Worm (Caenorhabditis elegans): Measurements from ENCODE around the gene Y45G12B.3.

Y45G12B.3 gene

DNA sequence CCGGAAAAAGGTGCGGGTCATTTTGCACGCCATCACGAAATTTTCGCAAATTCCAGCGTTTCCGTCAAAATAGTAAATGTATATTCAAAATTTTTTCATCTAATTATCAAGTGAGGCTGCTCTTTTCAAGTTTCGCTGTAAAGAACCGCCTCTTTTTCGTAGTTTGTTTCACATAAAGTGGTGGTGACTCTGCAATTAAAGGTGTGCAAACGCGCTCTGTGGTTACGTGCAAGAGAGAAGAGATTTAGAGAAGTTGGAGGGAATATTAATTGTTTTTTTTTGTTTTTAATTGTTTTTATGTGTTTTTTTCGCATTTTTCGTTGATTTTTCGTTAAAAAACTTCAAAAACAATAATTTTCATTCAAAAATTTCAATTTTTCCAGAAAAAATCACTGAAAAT is 23.5 kb downstream of the Y45G12B.3 start, which contains the start of gene W02G9.3 (continued):
- TF ChIP-seq C04F5.9 (tag; optimal IDR thresholded peaks at IDR 0.05) = no peak
- peak; percentile 47 for TF ChIP-seq jun-1 (tag; optimal IDR thresholded peaks at IDR 0.05)
- peak; percentile 86 to 94 for TF ChIP-seq efl-1 (optimal IDR thresholded peaks at IDR 0.05)
- TF ChIP-seq efl-1 (GFP tag; optimal IDR thresholded peaks at IDR 0.05 in 1 of 2) = peak; percentile 90 to 99
- peak; percentile 33 for TF ChIP-seq ceh-8 (GFP tag; optimal IDR thresholded peaks at IDR 0.05)
- peak; percentile 69 for TF ChIP-seq irx-1 (tag; optimal IDR thresholded peaks at IDR 0.05)
- TF ChIP-seq xbp-1 (tag; optimal IDR thresholded peaks at IDR 0.05) = peak; percentile 78
- TF ChIP-seq lin-35 (GFP tag; optimal IDR thresholded peaks at IDR 0.05) = peak; percentile 87 to 95
- no peak for TF ChIP-seq nhr-12 (tag; optimal IDR thresholded peaks at IDR 0.05)
- peak; percentile 45 for TF ChIP-seq F16B12.6 (tag; optimal IDR thresholded peaks at IDR 0.05)
- TF ChIP-seq nhr-11 (tag; optimal IDR thresholded peaks at IDR 0.05) = peak; percentile 82
- peak; percentile 74 for TF ChIP-seq unc-130 (tag; optimal IDR thresholded peaks at IDR 0.05)
- no peak for TF ChIP-seq pqm-1 (tag; optimal IDR thresholded peaks at IDR 0.05)
- peak; percentile 40 for TF ChIP-seq ztf-4 (tag; optimal IDR thresholded peaks at IDR 0.05)
- TF ChIP-seq aly-2 (tag; optimal IDR thresholded peaks at IDR 0.05) = peak; percentile 63
- TF ChIP-seq lin-14 (GFP tag; optimal IDR thresholded peaks at IDR 0.05) = peak; percentile 85
- TF ChIP-seq swsn-7 (tag; optimal IDR thresholded peaks at IDR 0.05) = peak; percentile 80
- peak; percentile 56 for TF ChIP-seq sox-4 (tag; optimal IDR thresholded peaks at IDR 0.05)
- peak; percentile 87 to 91 for TF ChIP-seq lsy-2 (tag; optimal IDR thresholded peaks at IDR 0.05)

DNA sequence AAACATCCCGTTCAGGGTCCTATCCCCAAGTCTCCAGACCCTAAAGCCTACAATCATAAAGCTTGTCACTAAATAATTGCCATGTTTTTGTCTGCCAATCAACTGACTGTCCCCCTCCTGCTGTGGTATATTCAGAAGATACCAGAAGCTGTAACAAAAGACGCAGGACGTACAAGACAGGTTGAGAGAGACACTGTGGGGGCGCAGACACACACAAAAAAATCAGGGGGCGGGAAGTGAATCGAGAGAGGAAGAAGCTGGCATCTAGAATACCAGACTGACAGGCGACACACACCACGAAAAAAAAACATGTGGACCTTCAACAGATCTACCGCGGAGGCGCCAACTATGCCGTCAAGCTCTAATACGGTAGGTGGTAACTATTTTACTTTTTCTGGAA is 24.9 kb downstream of the Y45G12B.3 start, which contains the start of gene kel-8:
TSS of gene kel-8 (plus strand) at position 301 of the 400 bp plus-strand sequence.
- TF ChIP-seq efl-1 (optimal IDR thresholded peaks at IDR 0.05) (no peak), efl-1 (GFP tag; optimal IDR thresholded peaks at IDR 0.05 in 1 of 2) (peak in 1 of 2 experiments; percentile 50), nhr-84 (tag; optimal IDR thresholded peaks at IDR 0.05) (no peak), lin-35 (GFP tag; optimal IDR thresholded peaks at IDR 0.05) (no peak)

DNA sequence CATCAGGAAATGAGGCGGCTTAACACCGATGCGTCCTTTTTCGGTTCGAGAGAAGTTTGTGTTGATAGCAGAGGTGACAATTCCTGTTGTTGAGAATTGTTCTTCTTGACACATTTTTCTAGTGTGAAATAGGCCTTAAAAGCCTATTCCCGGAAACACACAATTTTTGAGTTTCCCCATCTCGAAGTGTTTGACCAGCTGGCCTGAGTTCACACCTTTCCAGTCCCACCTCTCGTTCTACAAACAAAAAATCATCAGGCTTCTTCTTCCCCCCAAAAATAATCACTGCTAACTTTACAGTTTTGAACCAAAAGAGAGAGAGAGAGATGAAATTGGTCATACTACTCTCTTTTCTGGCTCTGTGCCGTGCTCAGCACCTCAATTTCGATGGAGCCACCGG is 29.5 kb downstream of the Y45G12B.3 start, which contains the start of gene W02G9.4:
TSS of gene W02G9.4 (plus strand) at position 301 of the 400 bp plus-strand sequence.
- no peak for TF ChIP-seq mab-9 (GFP tag; IDR thresholded peaks at IDR 0.05)
- no peak for TF ChIP-seq ces-1 (GFP tag; optimal IDR thresholded peaks at IDR 0.05)
- TF ChIP-seq lin-14 (GFP tag; optimal IDR thresholded peaks at IDR 0.05) = no peak
- TF ChIP-seq aha-1 (tag; optimal IDR thresholded peaks at IDR 0.05) = no peak
- TF ChIP-seq lin-13 (GFP tag; optimal IDR thresholded peaks at IDR 0.05) = no peak
- no peak for TF ChIP-seq hlh-17 (GFP tag; optimal IDR thresholded peaks at IDR 0.05; ENCODE audit: borderline replicate concordance)
- TF ChIP-seq grh-1 (GFP tag; IDR thresholded peaks at IDR 0.05) = no peak
- no peak for TF ChIP-seq irx-1 (tag; optimal IDR thresholded peaks at IDR 0.05)
- TF ChIP-seq unc-86 (tag; optimal IDR thresholded peaks at IDR 0.05) = no peak

DNA sequence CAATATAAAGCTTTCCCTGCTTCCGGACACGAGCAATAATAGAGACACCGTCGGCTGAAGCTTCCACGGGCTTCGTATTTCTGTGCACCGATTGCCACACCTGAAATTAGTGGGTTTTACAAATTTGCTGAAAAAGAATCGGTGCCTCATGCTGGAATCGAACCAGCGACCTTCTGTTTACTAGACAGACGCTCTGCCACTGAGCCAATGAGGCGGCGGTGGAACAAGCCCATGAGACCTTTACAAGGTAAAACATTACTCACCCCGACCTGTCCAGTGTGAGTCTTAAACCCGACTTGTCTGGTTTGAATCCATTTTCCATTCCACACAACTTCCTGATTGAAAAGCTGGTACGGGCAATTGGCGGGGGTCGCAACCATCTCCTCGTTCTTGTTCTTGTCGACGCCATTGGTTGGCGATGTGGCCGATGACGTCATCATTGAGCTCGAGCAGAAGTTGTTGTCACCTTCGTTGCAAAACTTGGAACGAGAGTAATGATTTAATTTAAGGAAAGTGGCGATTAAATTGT is 31.5 kb downstream of the Y45G12B.3 start, which contains the start of gene ndx-2:
TSS of gene ndx-2 (minus strand) at position 479 of the 529 bp plus-strand sequence.
- no peak for TF ChIP-seq nhr-85 (tag)
- TF ChIP-seq lin-15B (tag; optimal IDR thresholded peaks at IDR 0.05) = no peak
- TF ChIP-seq nhr-47 (tag; optimal IDR thresholded peaks at IDR 0.05) = no peak
- TF ChIP-seq vab-15 (tag; optimal IDR thresholded peaks at IDR 0.05) = no peak
- no peak for TF ChIP-seq dpl-1 (GFP tag; optimal IDR thresholded peaks at IDR 0.05)
- TF ChIP-seq lin-35 (GFP tag; optimal IDR thresholded peaks at IDR 0.05) = no peak
- no peak for TF ChIP-seq C04F5.9 (tag; optimal IDR thresholded peaks at IDR 0.05)
- TF ChIP-seq aha-1 (tag; optimal IDR thresholded peaks at IDR 0.05) = no peak
- TF ChIP-seq alr-1 (tag; optimal IDR thresholded peaks at IDR 0.05; ENCODE audit: borderline replicate concordance) = no peak
- TF ChIP-seq ama-1 (optimal IDR thresholded peaks at IDR 0.05) = no peak
- no peak for TF ChIP-seq nhr-11 (tag; optimal IDR thresholded peaks at IDR 0.05)
- TF ChIP-seq pag-3 (tag; optimal IDR thresholded peaks at IDR 0.05; ENCODE audit: borderline replicate concordance, insufficient read depth) = no peak
- no peak for TF ChIP-seq fkh-4 (tag; optimal IDR thresholded peaks at IDR 0.05; ENCODE audit: borderline replicate concordance)
- TF ChIP-seq F16B12.6 (tag; optimal IDR thresholded peaks at IDR 0.05) = no peak
- no peak for TF ChIP-seq C16A3.4 (tag; optimal IDR thresholded peaks at IDR 0.05)
- TF ChIP-seq unc-86 (tag; optimal IDR thresholded peaks at IDR 0.05) = no peak
- TF ChIP-seq efl-3 (GFP tag; optimal IDR thresholded peaks at IDR 0.05) = no peak
- TF ChIP-seq nhr-84 (tag; optimal IDR thresholded peaks at IDR 0.05) = no peak
